Fruit fly (Drosophila melanogaster): ENCODE results near the gene CG4238.

The CG4238 gene

dm6 chr2L:2013836-2014434, 4.3 kb downstream of the CG4238 start (continued):
- TF ChIP-seq Chrac-16 (GFP tag; optimal IDR thresholded peaks at IDR 0.05) (no peak), jing (GFP tag; optimal IDR thresholded peaks at IDR 0.05) (no peak), Camta (GFP tag; optimal IDR thresholded peaks at IDR 0.05) (no peak), so (GFP tag; IDR thresholded peaks at IDR 0.05) (no peak), Sin3A (optimal IDR thresholded peaks at IDR 0.05) (no peak), CG7372 (GFP tag; IDR thresholded peaks at IDR 0.05) (no peak), Fer1 (GFP tag; optimal IDR thresholded peaks at IDR 0.05) (peak; percentile 30), dati (GFP tag; IDR thresholded peaks at IDR 0.05) (no peak), HLH54F (GFP tag; optimal IDR thresholded peaks at IDR 0.05) (no peak), CG12744 (GFP tag; optimal IDR thresholded peaks at IDR 0.05) (no peak), cas (GFP tag; IDR thresholded peaks at IDR 0.05) (no peak), gsb-n (tag; optimal IDR thresholded peaks at IDR 0.05) (no peak), CG3407 (GFP tag; optimal IDR thresholded peaks at IDR 0.05) (no peak), pum (GFP tag; optimal IDR thresholded peaks at IDR 0.05) (no peak), pros (GFP tag; optimal IDR thresholded peaks at IDR 0.05) (peak; percentile 51), Dip2 (GFP tag; IDR thresholded peaks at IDR 0.05) (no peak), ase (GFP tag; IDR thresholded peaks at IDR 0.05) (no peak), CG1647 (GFP tag; optimal IDR thresholded peaks at IDR 0.05) (no peak), gfzf (GFP tag; optimal IDR thresholded peaks at IDR 0.05) (no peak), repo (GFP tag; optimal IDR thresholded peaks at IDR 0.05) (no peak), CG32767 (GFP tag; IDR thresholded peaks at IDR 0.05) (no peak), wek (GFP tag; optimal IDR thresholded peaks at IDR 0.05) (no peak), amos (GFP tag; IDR thresholded peaks at IDR 0.05; ENCODE audit: partially characterized antibody) (no peak), PHDP (tag; optimal IDR thresholded peaks at IDR 0.05) (no peak), ro (GFP tag; IDR thresholded peaks at IDR 0.05) (no peak), unc-4 (GFP tag; IDR thresholded peaks at IDR 0.05; ENCODE audit: partially characterized antibody) (no peak), Hmx (GFP tag; optimal IDR thresholded peaks at IDR 0.05) (no peak), fd64A (GFP tag; optimal IDR thresholded peaks at IDR 0.05) (no peak), CkIIα-i1 (GFP tag; IDR thresholded peaks at IDR 0.05) (no peak), crp (GFP tag; optimal IDR thresholded peaks at IDR 0.05) (no peak), CG11723 (GFP tag; optimal IDR thresholded peaks at IDR 0.05) (no peak), CG15601 (tag; optimal IDR thresholded peaks at IDR 0.05) (no peak), CG10274 (GFP tag; optimal IDR thresholded peaks at IDR 0.05) (no peak), HmgZ (tag; optimal IDR thresholded peaks at IDR 0.05) (no peak), CG1792 (GFP tag; optimal IDR thresholded peaks at IDR 0.05) (no peak), Ssrp (tag; optimal IDR thresholded peaks at IDR 0.05) (no peak), zfh2 (GFP tag; optimal IDR thresholded peaks at IDR 0.05) (no peak), danr (GFP tag; IDR thresholded peaks at IDR 0.05) (no peak), twi (tag; optimal IDR thresholded peaks at IDR 0.05) (peak; percentile 88), bowl (GFP tag; IDR thresholded peaks at IDR 0.05) (no peak), CG30020 (tag; optimal IDR thresholded peaks at IDR 0.05) (no peak), sens (GFP tag) (peak; percentile 30), CG17385 (GFP tag; optimal IDR thresholded peaks at IDR 0.05) (no peak), Rx (GFP tag; IDR thresholded peaks at IDR 0.05) (no peak), dan (GFP tag; IDR thresholded peaks at IDR 0.05) (no peak), CG3065 (GFP tag; optimal IDR thresholded peaks at IDR 0.05) (peak; percentile 40), CG10267 (tag; optimal IDR thresholded peaks at IDR 0.05) (no peak), CG18599 (GFP tag; optimal IDR thresholded peaks at IDR 0.05) (peak; percentile 6), Hr51 (GFP tag; optimal IDR thresholded peaks at IDR 0.05) (no peak), pho (GFP tag; optimal IDR thresholded peaks at IDR 0.05) (no peak), CG11398 (GFP tag; optimal IDR thresholded peaks at IDR 0.05) (no peak), CG2889 (GFP tag; IDR thresholded peaks at IDR 0.05) (no peak)
